Fruit fly (Drosophila melanogaster) whole organism, embryonic: ENCODE measurements around the gene Psf3.

Experiments used
- Asciz ChIP-seq: fragments of 200-800 bp; sonication (Bioruptor generic); optimal IDR thresholded peaks from 2 replicates; lab custom pipeline; 2017; ENCODE audit warnings: missing biosample characterization, mild to moderate bottlenecking, missing genetic modification characterization, missing genetic modification reagents
- BEAF-32 ChIP-seq: fragments of 200-800 bp; sonication (Bioruptor generic); optimal IDR thresholded peaks from 3 replicates; lab custom pipeline; 2017; ENCODE audit warnings: missing biosample characterization, missing genetic modification characterization, mild to moderate bottlenecking, moderate library complexity, missing genetic modification reagents
- Bgb ChIP-seq: fragments of 200-800 bp; sonication (Bioruptor generic); IDR thresholded peaks from 2 replicates; pipeline ENCODE4 v1.3.6; 2022; ENCODE audit warnings: missing biosample characterization, missing genetic modification characterization; ENCODE audit not compliant: partially characterized antibody
- Blimp-1 ChIP-seq: fragments of 200-800 bp; sonication (Bioruptor generic); optimal IDR thresholded peaks from 3 replicates; lab custom pipeline; 2018; ENCODE audit warnings: missing biosample characterization, missing genetic modification characterization, mild to moderate bottlenecking, moderate library complexity, missing genetic modification reagents
- CG11247 ChIP-seq: fragments of 200-800 bp; sonication (Bioruptor generic); IDR thresholded peaks from 2 replicates; pipeline ENCODE4 v1.3.6; 2022; ENCODE audit warnings: missing biosample characterization, missing genetic modification characterization
- CG12236 ChIP-seq: fragments of 200-800 bp; sonication (Bioruptor generic); optimal IDR thresholded peaks from 2 replicates; lab custom pipeline; 2016; ENCODE audit warnings: missing biosample characterization, missing genetic modification characterization
- CG13296 ChIP-seq: fragments of 200-800 bp; sonication (Bioruptor generic); optimal IDR thresholded peaks from 3 replicates; lab custom pipeline; 2018; ENCODE audit warnings: missing biosample characterization, mild to moderate bottlenecking, missing genetic modification characterization
- CG15514 ChIP-seq: fragments of 200-800 bp; sonication (Bioruptor generic); optimal IDR thresholded peaks from 3 replicates; lab custom pipeline; 2017; ENCODE audit warnings: missing biosample characterization, missing genetic modification characterization, mild to moderate bottlenecking, moderate library complexity, missing genetic modification reagents
- CG1792 ChIP-seq: fragments of 200-800 bp; sonication (Bioruptor generic); optimal IDR thresholded peaks from 2 replicates; lab custom pipeline; 2016; ENCODE audit warnings: missing biosample characterization, missing genetic modification characterization
- CG18262 ChIP-seq: fragments of 200-800 bp; optimal IDR thresholded peaks from 3 replicates; lab custom pipeline; 2019; ENCODE audit warnings: missing biosample characterization, mild to moderate bottlenecking, missing genetic modification characterization, moderate library complexity
- CG2678 ChIP-seq: fragments of 200-800 bp; sonication (Bioruptor generic); optimal IDR thresholded peaks from 3 replicates; lab custom pipeline; 2019; ENCODE audit warnings: missing biosample characterization, mild to moderate bottlenecking, missing genetic modification characterization, moderate library complexity
- CG30020 ChIP-seq: fragments of 200-800 bp; optimal IDR thresholded peaks from 2 replicates; lab custom pipeline; 2019; ENCODE audit warnings: missing biosample characterization, mild to moderate bottlenecking, missing genetic modification characterization, moderate library complexity
- CG31365 ChIP-seq: fragments of 200-800 bp; sonication (Bioruptor generic); optimal IDR thresholded peaks from 2 replicates; lab custom pipeline; 2018; ENCODE audit warnings: missing biosample characterization, mild to moderate bottlenecking, missing genetic modification characterization
- CG32532 ChIP-seq: fragments of 200-800 bp; sonication (Bioruptor generic); IDR thresholded peaks from 2 replicates; pipeline ENCODE4 v1.3.6; 2022; ENCODE audit warnings: missing biosample characterization, missing genetic modification characterization
- CG8944 ChIP-seq: fragments of 200-800 bp; sonication (Bioruptor generic); optimal IDR thresholded peaks from 3 replicates; lab custom pipeline; 2016; ENCODE audit warnings: missing biosample characterization, missing genetic modification characterization
- CG9817 ChIP-seq: fragments of 200-800 bp; sonication (Bioruptor generic); optimal IDR thresholded peaks from 2 replicates; lab custom pipeline; 2018; ENCODE audit warnings: missing biosample characterization, mild to moderate bottlenecking, missing genetic modification characterization, moderate library complexity
- Camta ChIP-seq: fragments of 200-800 bp; sonication (Bioruptor generic); optimal IDR thresholded peaks from 2 replicates; lab custom pipeline; 2016; ENCODE audit warnings: missing biosample characterization, missing genetic modification characterization
- Dfd ChIP-seq, 2 experiments: fragments of >200 bp; optimal IDR thresholded peaks; 2 replicates each; lab custom pipeline; 2017; ENCODE audit warnings: missing biosample characterization in 2 of 2, missing genetic modification characterization in 2 of 2
- Dp ChIP-seq: fragments of 200-800 bp; sonication (Bioruptor generic); optimal IDR thresholded peaks from 2 replicates; lab custom pipeline; 2018; ENCODE audit warnings: missing biosample characterization, mild to moderate bottlenecking, missing genetic modification characterization, moderate library complexity
- Gsc ChIP-seq: fragments of 200-800 bp; sonication (Bioruptor generic); IDR thresholded peaks from 2 replicates; pipeline ENCODE4 v1.3.6; 2022; ENCODE audit warnings: missing biosample characterization, missing genetic modification characterization
- Meics ChIP-seq: fragments of 200-800 bp; sonication (Bioruptor generic); optimal IDR thresholded peaks from 2 replicates; lab custom pipeline; 2017; ENCODE audit warnings: missing biosample characterization, mild to moderate bottlenecking, missing genetic modification characterization
- Oaz ChIP-seq: fragments of 200-800 bp; sonication (Bioruptor generic); IDR thresholded peaks from 2 replicates; pipeline ENCODE4 v1.3.6; 2022; ENCODE audit warnings: missing biosample characterization, missing genetic modification characterization
- Optix ChIP-seq: fragments of 200-800 bp; sonication (Bioruptor generic); IDR thresholded peaks from 3 replicates; pipeline ENCODE4 v1.3.6; 2022; ENCODE audit warnings: missing biosample characterization, missing genetic modification characterization
- Ptx1 ChIP-seq: fragments of 200-800 bp; sonication (Bioruptor generic); IDR thresholded peaks from 2 replicates; pipeline ENCODE4 v1.3.6; 2022; ENCODE audit warnings: missing biosample characterization, missing genetic modification characterization
- Six4 ChIP-seq: fragments of 200-800 bp; sonication (Bioruptor generic); optimal IDR thresholded peaks from 2 replicates; lab custom pipeline; 2016; ENCODE audit warnings: missing biosample characterization, missing genetic modification characterization
- Xbp1 ChIP-seq: fragments of 200-800 bp; sonication (Bioruptor generic); optimal IDR thresholded peaks from 3 replicates; lab custom pipeline; 2016; ENCODE audit warnings: missing biosample characterization, mild to moderate bottlenecking, missing genetic modification characterization
- chinmo ChIP-seq: fragments of 200-800 bp; sonication (Bioruptor generic); IDR thresholded peaks from 4 replicates; pipeline ENCODE4 v1.3.6; 2022; ENCODE audit warnings: missing biosample characterization, missing genetic modification characterization; ENCODE audit not compliant: partially characterized antibody
- fru ChIP-seq: fragments of >200 bp; optimal IDR thresholded peaks from 2 replicates; lab custom pipeline; 2017
- kay ChIP-seq: fragments of 200-800 bp; sonication (Bioruptor generic); optimal IDR thresholded peaks from 2 replicates; lab custom pipeline; 2016; ENCODE audit warnings: missing biosample characterization, missing genetic modification characterization
- klu ChIP-seq: fragments of 200-800 bp; sonication (Bioruptor generic); IDR thresholded peaks from 2 replicates; pipeline ENCODE4 v1.3.6; 2022; ENCODE audit warnings: missing biosample characterization, missing genetic modification characterization
- nerfin-2 ChIP-seq: fragments of 200-800 bp; sonication (Bioruptor generic); IDR thresholded peaks from 2 replicates; pipeline ENCODE4 v1.3.6; 2022; ENCODE audit warnings: missing biosample characterization, missing genetic modification characterization; ENCODE audit not compliant: partially characterized antibody
- pita ChIP-seq: fragments of 200-800 bp; sonication (Bioruptor generic); optimal IDR thresholded peaks from 2 replicates; lab custom pipeline; 2017; ENCODE audit warnings: missing biosample characterization, mild to moderate bottlenecking, missing genetic modification characterization
- sr ChIP-seq: fragments of 200-800 bp; sonication (Bioruptor generic); IDR thresholded peaks from 3 replicates; pipeline ENCODE4 v1.3.6; 2022; ENCODE audit warnings: missing biosample characterization, missing genetic modification characterization
- stwl ChIP-seq: fragments of 200-800 bp; sonication (Bioruptor generic); optimal IDR thresholded peaks from 3 replicates; lab custom pipeline; 2018; ENCODE audit warnings: missing biosample characterization, mild to moderate bottlenecking, missing genetic modification characterization, moderate library complexity

Gene Psf3

DNA sequence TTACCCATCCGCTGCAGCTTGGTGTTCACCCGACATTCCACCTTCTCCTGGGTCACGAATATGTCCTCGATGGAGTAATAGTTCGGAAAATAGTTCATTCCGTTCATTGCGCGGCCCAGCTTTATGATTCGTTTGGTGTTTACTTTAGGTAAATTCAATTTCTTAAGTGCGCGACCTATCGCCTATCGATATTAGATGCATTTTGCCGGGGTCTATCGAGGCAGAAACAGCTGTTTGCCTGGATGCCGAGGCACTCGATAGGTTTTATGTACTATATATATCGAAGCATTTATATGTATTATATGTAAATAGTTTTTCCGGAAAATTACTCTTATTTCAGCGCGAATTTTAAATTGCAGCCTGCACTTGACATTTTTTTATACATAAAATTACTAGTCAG is 714 bp downstream of the Psf3 start (continued):
- TF ChIP-seq BEAF-32 (GFP tag; lab: Kevin White, UChicago) (peak; percentile 39), Ptx1 (no peak), Six4 (GFP tag; lab: Kevin White, UChicago) (no peak), CG15514 (GFP tag; lab: Kevin White, UChicago) (peak; percentile 3), CG9817 (tag; lab: Kevin White, UChicago) (no peak), CG30020 (no peak), CG1792 (GFP tag; lab: Kevin White, UChicago) (no peak)
- TF ChIP-seq, all 482 proteins: peak for 37

DNA sequence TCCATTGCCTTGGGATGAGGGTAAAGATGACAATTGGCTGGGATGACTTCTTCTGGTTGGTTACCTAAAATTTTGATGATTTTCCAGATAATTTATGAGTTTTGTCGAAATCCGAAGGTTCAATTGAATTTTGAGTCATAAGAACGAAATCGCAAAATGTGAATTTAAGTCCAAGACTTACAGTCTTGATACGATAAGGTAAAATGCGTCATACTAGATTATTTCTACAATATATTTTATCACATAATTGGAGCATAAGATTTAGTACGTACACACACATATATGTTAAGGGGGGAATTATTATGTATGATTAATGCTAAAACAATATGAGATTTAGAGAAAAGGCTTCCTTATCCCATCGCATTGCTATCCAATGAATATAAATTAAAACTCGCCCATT is 4.4 kb downstream of the Psf3 start, which contains the start of gene CG32681:
CG32681 (minus strand) TSS at position 101 of the 400 bp plus-strand sequence.
- no peak for TF ChIP-seq Camta (GFP tag; lab: Kevin White, UChicago)
- no peak for TF ChIP-seq Xbp1
- no peak for TF ChIP-seq CG13296 (GFP tag; lab: Kevin White, UChicago)
- TF ChIP-seq pita (GFP tag; lab: Kevin White, UChicago): no peak
- no peak for TF ChIP-seq sr (GFP tag; lab: Robert Waterston, UW)
- no peak for TF ChIP-seq Oaz (GFP tag; lab: Robert Waterston, UW)
- TF ChIP-seq CG32532 (GFP tag; lab: Robert Waterston, UW): no peak
- no peak for TF ChIP-seq CG11247 (GFP tag; lab: Robert Waterston, UW)
- no peak for TF ChIP-seq Optix (GFP tag; lab: Robert Waterston, UW)
- no peak for TF ChIP-seq kay (GFP tag; lab: Kevin White, UChicago)
- no peak for TF ChIP-seq CG8944 (GFP tag; lab: Kevin White, UChicago)

DNA sequence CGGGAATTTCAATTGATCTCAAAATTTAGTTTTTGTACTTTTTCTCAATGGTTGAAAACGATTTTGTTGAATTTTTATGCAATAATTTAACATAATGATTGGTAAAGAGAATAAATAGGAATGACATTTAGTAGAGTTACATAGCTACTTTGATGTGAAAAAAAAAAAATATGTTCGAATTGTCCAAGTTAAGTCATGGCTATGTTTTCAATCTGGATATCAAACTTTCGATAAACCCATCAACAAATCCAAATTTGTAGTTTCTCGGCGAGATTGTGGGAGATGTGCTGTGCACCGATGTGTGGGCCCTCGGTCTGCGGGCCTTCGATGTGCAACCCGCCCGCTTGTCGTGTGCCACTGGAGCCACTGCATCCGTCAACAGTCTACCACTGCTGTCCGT is 10.4 kb downstream of the Psf3 start, which contains the start of the genes CG32686 and CG2898:
CG32686 (minus strand) TSS at position 101 of the 400 bp plus-strand sequence.
CG2898 (plus strand) TSS at position 159 of the 400 bp plus-strand sequence.
- TF ChIP-seq stwl (tag; lab: Kevin White, UChicago) (no peak), nerfin-2 (GFP tag; lab: Robert Waterston, UW) (no peak), CG2678 (tag; lab: Kevin White, UChicago) (no peak), Meics (GFP tag; lab: Kevin White, UChicago) (no peak), CG18262 (tag; lab: Kevin White, UChicago) (no peak), Bgb (GFP tag; lab: Robert Waterston, UW) (no peak), Blimp-1 (GFP tag; lab: Kevin White, UChicago) (no peak), Dfd (GFP tag; optimal IDR thresholded peaks at IDR 0.05; lab: Kevin White, UChicago) (no peak), fru (lab: Kevin White, UChicago) (no peak), Asciz (no peak), chinmo (GFP tag; lab: Robert Waterston, UW) (no peak), CG31365 (tag; lab: Kevin White, UChicago) (no peak), Dp (GFP tag; lab: Kevin White, UChicago) (no peak), CG12236 (GFP tag; lab: Kevin White, UChicago) (no peak), klu (no peak), Gsc (GFP tag; lab: Robert Waterston, UW) (no peak)
